Fruit fly (Drosophila melanogaster) Kc167 (cell line): Measurements from ENCODE around the gene hzg.

Experiments used
- Sin3A ChIP-seq: fragments of >200 bp; optimal IDR thresholded peaks from 2 replicates; lab custom pipeline; 2018; ENCODE audit warnings: missing external identifiers
- h ChIP-seq: fragments of >200 bp; optimal IDR thresholded peaks from 3 replicates; lab custom pipeline; 2018; ENCODE audit warnings: missing external identifiers
- insv ChIP-seq: fragments of >200 bp; optimal IDR thresholded peaks from 3 replicates; lab custom pipeline; 2018; ENCODE audit warnings: missing external identifiers
- psq ChIP-seq: fragments of >200 bp; optimal IDR thresholded peaks from 2 replicates; lab custom pipeline; 2017; ENCODE audit warnings: missing external identifiers

DNA sequence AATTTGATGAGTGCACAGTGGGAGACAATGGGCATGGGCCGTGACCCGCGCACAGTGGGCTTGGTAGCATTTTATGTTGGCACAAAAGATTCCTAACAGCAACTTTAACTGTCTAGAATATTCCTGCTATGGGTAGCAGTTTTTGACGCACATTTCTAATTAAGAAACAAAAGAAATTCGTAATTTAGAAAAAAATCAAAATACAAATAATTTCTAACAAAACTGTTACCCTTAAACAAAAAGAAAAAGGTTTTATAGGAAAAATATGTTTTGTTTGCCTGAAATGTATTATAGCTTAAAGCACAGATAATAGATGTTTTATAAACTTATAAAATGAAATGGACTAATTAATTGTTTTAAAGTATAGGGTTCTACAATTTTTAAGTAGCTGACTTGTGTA lies 12.4 kb upstream of the hzg start:
- TF ChIP-seq h (no peak), insv (lab: Kevin White, UChicago) (no peak), psq (lab: Kevin White, UChicago) (no peak), Sin3A (lab: Kevin White, UChicago) (no peak)
